Worm (Caenorhabditis elegans) whole organism, L1 larva: ENCODE data around the gene C35A5.10.
A peak's percentile ranks its signal among the peaks of the same experiment; 100 is the strongest.

Experiments
- F16B12.6 ChIP-seq: fragments of 150-350 bp; optimal IDR thresholded peaks from 2 replicates; lab custom pipeline; 2014; ENCODE audit warnings: missing biosample characterization, missing genetic modification characterization
- alr-1 ChIP-seq: fragments of 200-800 bp; sonication (Bioruptor generic); optimal IDR thresholded peaks from 2 replicates; lab custom pipeline; 2018; ENCODE audit warnings: borderline replicate concordance, mild to moderate bottlenecking, missing genetic modification characterization, missing compliant biosample characterization
- aly-2 ChIP-seq: fragments of 150-350 bp; optimal IDR thresholded peaks from 2 replicates; lab custom pipeline; 2014; ENCODE audit warnings: missing biosample characterization, missing genetic modification characterization
- ama-1 ChIP-seq: fragments of 150-350 bp; optimal IDR thresholded peaks from 2 replicates; lab custom pipeline; 2014
- ceh-8 ChIP-seq: fragments of 200-800 bp; sonication (Bioruptor generic); optimal IDR thresholded peaks from 2 replicates; lab custom pipeline; 2018; ENCODE audit warnings: mild to moderate bottlenecking, missing genetic modification characterization, moderate library complexity, missing compliant biosample characterization
- ceh-82 ChIP-seq, 3 experiments: fragments of 150-350 bp in 1 of 3; sonication (generic microtip) in 2 of 3; optimal IDR thresholded peaks; 2 replicates each; lab custom pipeline; 2014 to 2017; ENCODE audit warnings: missing biosample characterization in 3 of 3, missing genetic modification characterization in 3 of 3
- ceh-88 ChIP-seq: fragments of 200-800 bp; sonication (Bioruptor generic); IDR thresholded peaks from 2 replicates; pipeline ENCODE4 v1.3.6; 2022; ENCODE audit warnings: missing genetic modification characterization, missing compliant biosample characterization
- ceh-90 ChIP-seq: sonication (generic microtip); optimal IDR thresholded peaks from 2 replicates; lab custom pipeline; 2016; ENCODE audit warnings: missing genetic modification characterization, missing compliant biosample characterization
- dpl-1 ChIP-seq, 3 experiments: fragments of 150-350 bp in 2 of 3; sonication (generic microtip) in 1 of 3; optimal IDR thresholded peaks; 2 replicates each; lab custom pipeline; 2014 to 2017; ENCODE audit warnings: missing biosample characterization in 3 of 3, missing genetic modification characterization in 3 of 3, missing genetic modification reagents in 3 of 3
- dsc-1 ChIP-seq: sonication (generic microtip); optimal IDR thresholded peaks from 2 replicates; lab custom pipeline; 2016; ENCODE audit warnings: mild to moderate bottlenecking, missing genetic modification characterization, missing compliant biosample characterization
- efl-1 ChIP-seq, 4 experiments: fragments of 150-350 bp; optimal IDR thresholded peaks in 3 of 4; peaks in 1 of 4; 1 replicate in 1 of 4; 2 replicates in 3 of 4; lab custom pipeline; 2014; ENCODE audit warnings: missing biosample characterization in 2 of 4, missing genetic modification characterization in 2 of 4, missing genetic modification reagents in 2 of 4
- efl-3 ChIP-seq: fragments of 200-800 bp; sonication (Bioruptor generic); optimal IDR thresholded peaks from 2 replicates; lab custom pipeline; 2018; ENCODE audit warnings: mild to moderate bottlenecking, missing genetic modification characterization, missing compliant biosample characterization
- egl-13 ChIP-seq: sonication (generic microtip); optimal IDR thresholded peaks from 2 replicates; lab custom pipeline; 2016; ENCODE audit warnings: missing genotype, missing genetic modification reagents, missing genetic modification characterization, missing compliant biosample characterization
- egl-27 ChIP-seq, 2 experiments: fragments of 150-350 bp in 1 of 2; sonication (generic microtip); optimal IDR thresholded peaks; 3 replicates each; lab custom pipeline; 2017 to 2018; ENCODE audit warnings: missing biosample characterization in 2 of 2, missing genetic modification characterization in 2 of 2, missing genetic modification reagents in 2 of 2
- elt-3 ChIP-seq, 6 experiments: fragments of 150-350 bp in 1 of 6; sonication (generic microtip); optimal IDR thresholded peaks; 2 replicates each; lab custom pipeline; 2017 to 2018; ENCODE audit warnings: missing biosample characterization in 6 of 6, missing genetic modification characterization in 6 of 6, inconsistent platforms in 1 of 6
- fkh-4 ChIP-seq: sonication (generic microtip); optimal IDR thresholded peaks from 2 replicates; lab custom pipeline; 2016; ENCODE audit warnings: missing compliant biosample characterization, missing genetic modification characterization, borderline replicate concordance
- fkh-8 ChIP-seq: sonication (generic microtip); optimal IDR thresholded peaks from 2 replicates; lab custom pipeline; 2016; ENCODE audit warnings: mild to moderate bottlenecking, missing genetic modification characterization, missing compliant biosample characterization
- grh-1 ChIP-seq: fragments of 200-800 bp; sonication (Bioruptor generic); IDR thresholded peaks from 2 replicates; pipeline ENCODE4 v1.3.6; 2022; ENCODE audit warnings: missing genetic modification reagents, missing genetic modification characterization, missing compliant biosample characterization
- hlh-17 ChIP-seq: fragments of 200-800 bp; sonication (Bioruptor generic); optimal IDR thresholded peaks from 2 replicates; lab custom pipeline; 2018; ENCODE audit warnings: missing genetic modification characterization, mild to moderate bottlenecking, missing compliant biosample characterization, moderate library complexity, borderline replicate concordance
- hlh-4 ChIP-seq: sonication (generic microtip); optimal IDR thresholded peaks from 2 replicates; lab custom pipeline; 2016; ENCODE audit warnings: mild to moderate bottlenecking, missing genetic modification characterization, missing compliant biosample characterization
- hpl-2 ChIP-seq: fragments of 150-350 bp; optimal IDR thresholded peaks from 2 replicates; lab custom pipeline; 2014; ENCODE audit warnings: missing biosample characterization, missing genetic modification reagents, missing genetic modification characterization
- irx-1 ChIP-seq: sonication (generic microtip); optimal IDR thresholded peaks from 2 replicates; lab custom pipeline; 2016; ENCODE audit warnings: missing genetic modification characterization, missing compliant biosample characterization
- lin-13 ChIP-seq: fragments of 150-350 bp; optimal IDR thresholded peaks from 2 replicates; lab custom pipeline; 2014; ENCODE audit warnings: missing biosample characterization, missing genetic modification reagents, missing genetic modification characterization
- lin-14 ChIP-seq: fragments of 200-800 bp; sonication (Bioruptor generic); optimal IDR thresholded peaks from 2 replicates; lab custom pipeline; 2018; ENCODE audit warnings: mild to moderate bottlenecking, missing genetic modification characterization, moderate library complexity, missing compliant biosample characterization
- lin-35 ChIP-seq, 2 experiments: fragments of 150-350 bp; optimal IDR thresholded peaks; 2 replicates each; lab custom pipeline; 2014; ENCODE audit warnings: missing biosample characterization in 2 of 2, missing genetic modification characterization in 2 of 2, missing genetic modification reagents in 2 of 2
- lin-39 ChIP-seq: fragments of 150-350 bp; optimal IDR thresholded peaks from 2 replicates; lab custom pipeline; 2014; ENCODE audit warnings: missing biosample characterization, missing genetic modification reagents, missing genetic modification characterization
- lir-3 ChIP-seq: sonication (generic microtip); optimal IDR thresholded peaks from 2 replicates; lab custom pipeline; 2016; ENCODE audit warnings: mild to moderate bottlenecking, missing genetic modification characterization, moderate library complexity, missing compliant biosample characterization; ENCODE audit not compliant: poor library complexity
- lsy-2 ChIP-seq, 2 experiments: fragments of 150-350 bp; optimal IDR thresholded peaks; 2 replicates each; lab custom pipeline; 2014; ENCODE audit warnings: missing biosample characterization in 2 of 2, missing genetic modification characterization in 2 of 2
- nhr-11 ChIP-seq: fragments of 150-350 bp; optimal IDR thresholded peaks from 2 replicates; lab custom pipeline; 2014; ENCODE audit warnings: missing biosample characterization, missing genetic modification characterization
- nhr-12 ChIP-seq: sonication (generic microtip); optimal IDR thresholded peaks from 2 replicates; lab custom pipeline; 2017; ENCODE audit warnings: missing biosample characterization, missing genetic modification characterization
- nhr-19 ChIP-seq: fragments of 200-800 bp; sonication (Bioruptor generic); conservative IDR thresholded peaks from 2 replicates; pipeline ENCODE4 v1.3.6; 2022; ENCODE audit warnings: missing genetic modification characterization, missing compliant biosample characterization
- nhr-20 ChIP-seq: sonication (generic microtip); optimal IDR thresholded peaks from 2 replicates; lab custom pipeline; 2016; ENCODE audit warnings: mild to moderate bottlenecking, missing genetic modification characterization, missing compliant biosample characterization
- nhr-28 ChIP-seq: fragments of 150-350 bp; optimal IDR thresholded peaks from 2 replicates; lab custom pipeline; 2014; ENCODE audit warnings: missing biosample characterization, missing genetic modification characterization
- nhr-47 ChIP-seq: sonication (generic microtip); optimal IDR thresholded peaks from 2 replicates; lab custom pipeline; 2016; ENCODE audit warnings: mild to moderate bottlenecking, missing genetic modification characterization, moderate library complexity, missing compliant biosample characterization
- nhr-71 ChIP-seq: sonication (generic microtip); optimal IDR thresholded peaks from 2 replicates; lab custom pipeline; 2016; ENCODE audit warnings: mild to moderate bottlenecking, missing genetic modification characterization, moderate library complexity, missing compliant biosample characterization
- nhr-84 ChIP-seq: sonication (generic microtip); optimal IDR thresholded peaks from 2 replicates; lab custom pipeline; 2017; ENCODE audit warnings: missing biosample characterization, missing genetic modification characterization
- nhr-85 ChIP-seq: sonication (generic microtip); peaks from one replicate; lab custom pipeline; 2016; ENCODE audit warnings: missing genetic modification characterization, inconsistent platforms, missing compliant biosample characterization
- pax-3 ChIP-seq: fragments of 200-800 bp; sonication (Bioruptor generic); optimal IDR thresholded peaks from 2 replicates; lab custom pipeline; 2018; ENCODE audit warnings: mild to moderate bottlenecking, missing genetic modification characterization, moderate library complexity, missing compliant biosample characterization
- swsn-7 ChIP-seq: sonication (generic microtip); optimal IDR thresholded peaks from 2 replicates; lab custom pipeline; 2016; ENCODE audit warnings: missing genetic modification characterization, missing compliant biosample characterization
- unc-30 ChIP-seq: sonication (generic microtip); optimal IDR thresholded peaks from 2 replicates; lab custom pipeline; 2017; ENCODE audit warnings: missing biosample characterization, missing genetic modification characterization
- unc-86 ChIP-seq: sonication (generic microtip); optimal IDR thresholded peaks from 2 replicates; lab custom pipeline; 2016; ENCODE audit warnings: missing genetic modification characterization, missing compliant biosample characterization
- unc-98 ChIP-seq: fragments of 200-800 bp; sonication (Bioruptor generic); IDR thresholded peaks from 2 replicates; pipeline ENCODE4 v1.3.6; 2022; ENCODE audit warnings: missing genetic modification characterization, missing compliant biosample characterization
- xbp-1 ChIP-seq: sonication (generic microtip); optimal IDR thresholded peaks from 2 replicates; lab custom pipeline; 2016; ENCODE audit warnings: missing genetic modification characterization, missing compliant biosample characterization
- zip-4 ChIP-seq: fragments of 200-800 bp; sonication (Bioruptor generic); optimal IDR thresholded peaks from 2 replicates; lab custom pipeline; 2018; ENCODE audit warnings: mild to moderate bottlenecking, missing genetic modification characterization, moderate library complexity, missing compliant biosample characterization

Gene C35A5.10

ce11 chrV:10464160-10464559 is 39.8 kb upstream of the C35A5.10 start:
- no peak for TF ChIP-seq egl-13 (tag; lab: Kevin White, UChicago)
- TF ChIP-seq fkh-4 (tag; lab: Kevin White, UChicago) = peak; percentile 87
- TF ChIP-seq dsc-1 (tag; lab: Kevin White, UChicago) = peak; percentile 96
- TF ChIP-seq nhr-85 (tag; lab: Kevin White, UChicago) = peak; percentile 61

ce11 chrV:10464746-10465145 is 39.2 kb upstream of the C35A5.10 start:
- TF ChIP-seq fkh-4 (tag; lab: Kevin White, UChicago) = no peak
- peak in 1 of 2 experiments; percentile 12 for TF ChIP-seq lsy-2 (tag; optimal IDR thresholded peaks at IDR 0.05; lab: Kevin White, UChicago)
- TF ChIP-seq fkh-8 (tag; lab: Kevin White, UChicago) = peak; percentile 33
- no peak for TF ChIP-seq xbp-1 (tag; lab: Kevin White, UChicago)
- peak; percentile 41 for TF ChIP-seq lin-14 (GFP tag; lab: Kevin White, UChicago)
- no peak for TF ChIP-seq unc-86
- no peak for TF ChIP-seq aly-2 (tag; lab: Kevin White, UChicago)

- TF ChIP-seq F16B12.6 (tag; lab: Kevin White, UChicago) = no peak
- TF ChIP-seq lsy-2 (tag; optimal IDR thresholded peaks at IDR 0.05; lab: Kevin White, UChicago) = peak in 1 of 2 experiments; percentile 38
- peak; percentile 6 for TF ChIP-seq nhr-85 (tag; lab: Kevin White, UChicago)
- no peak for TF ChIP-seq nhr-28
- TF ChIP-seq egl-27 (tag; optimal IDR thresholded peaks at IDR 0.05; lab: Kevin White, UChicago) = no peak
- peak; percentile 84 for TF ChIP-seq nhr-71 (tag; lab: Kevin White, UChicago)
- no peak for TF ChIP-seq grh-1 (GFP tag; lab: Robert Waterston, UW)
- peak; percentile 80 for TF ChIP-seq fkh-8 (tag; lab: Kevin White, UChicago)
- peak; percentile 98 for TF ChIP-seq hlh-4 (tag; lab: Kevin White, UChicago)
- no peak for TF ChIP-seq lin-35 (GFP tag; optimal IDR thresholded peaks at IDR 0.05; lab: Kevin White, UChicago)
- no peak for TF ChIP-seq nhr-12 (tag; lab: Kevin White, UChicago)
- no peak for TF ChIP-seq ceh-90
- peak; percentile 73 for TF ChIP-seq nhr-47 (tag; lab: Kevin White, UChicago)
- TF ChIP-seq hlh-17 (GFP tag; lab: Kevin White, UChicago) = no peak
- TF ChIP-seq efl-1 (optimal IDR thresholded peaks at IDR 0.05; lab: Kevin White, UChicago) = no peak
- TF ChIP-seq efl-1 (GFP tag; optimal IDR thresholded peaks at IDR 0.05 in 1 of 2; lab: Kevin White, UChicago) = peak in 1 of 2 experiments; percentile 7
- TF ChIP-seq pax-3 (tag; lab: Kevin White, UChicago) = peak; percentile 2
- no peak for TF ChIP-seq nhr-11 (tag; lab: Kevin White, UChicago)
- peak; percentile 34 for TF ChIP-seq swsn-7 (tag; lab: Kevin White, UChicago)
- TF ChIP-seq lir-3 (tag; lab: Kevin White, UChicago) = peak; percentile 42
- TF ChIP-seq nhr-20 (tag; lab: Kevin White, UChicago) = peak; percentile 51
- TF ChIP-seq efl-3 (GFP tag; lab: Kevin White, UChicago) = no peak
- TF ChIP-seq irx-1 (tag; lab: Kevin White, UChicago) = no peak
- peak; percentile 85 for TF ChIP-seq dsc-1 (tag; lab: Kevin White, UChicago)
- TF ChIP-seq ceh-8 (GFP tag; lab: Kevin White, UChicago) = peak; percentile 90
- no peak for TF ChIP-seq unc-30 (tag; lab: Kevin White, UChicago)
- 0 out of 2 replicates have a peak, but pooled peaks have one; percentile 33 for TF ChIP-seq ceh-88
- TF ChIP-seq lin-14 (GFP tag; lab: Kevin White, UChicago) = peak; percentile 71
- no peak for TF ChIP-seq zip-4 (GFP tag; lab: Kevin White, UChicago)
- TF ChIP-seq nhr-84 (tag; lab: Kevin White, UChicago) = no peak
- TF ChIP-seq, all 84 proteins: peak for 15
Measured at ce11 chrV:10465478-10465877, 38.5 kb upstream of the C35A5.10 start.

- TF ChIP-seq dpl-1 (GFP tag; optimal IDR thresholded peaks at IDR 0.05; lab: Kevin White, UChicago) = peak; percentile 62 to 71 (median 64)
- TF ChIP-seq lin-14 (GFP tag; lab: Kevin White, UChicago) = peak; percentile 100
- peak; percentile 93 to 95 (median 94) for TF ChIP-seq ceh-82 (tag; optimal IDR thresholded peaks at IDR 0.05; lab: Kevin White, UChicago)
- TF ChIP-seq lin-39 (tag; lab: Kevin White, UChicago) = peak; percentile 55
- peak; percentile 24 for TF ChIP-seq F16B12.6 (tag; lab: Kevin White, UChicago)
- no peak for TF ChIP-seq alr-1
- peak; percentile 93 for TF ChIP-seq nhr-11 (tag; lab: Kevin White, UChicago)
- TF ChIP-seq unc-98 = no peak; the same call in 1 of the 2 replicates
- peak; percentile 89 for TF ChIP-seq lin-13 (GFP tag; lab: Kevin White, UChicago)
- TF ChIP-seq swsn-7 (tag; lab: Kevin White, UChicago) = peak; percentile 95
- peak; percentile 44 for TF ChIP-seq hpl-2
- TF ChIP-seq ama-1 (lab: Kevin White, UChicago) = peak; percentile 76
- peak; percentile 9 for TF ChIP-seq ceh-90
- peak; percentile 85 to 93 for TF ChIP-seq lsy-2 (tag; optimal IDR thresholded peaks at IDR 0.05; lab: Kevin White, UChicago)
- peak in 4 of 6 experiments; percentile 90 to 97 (median 93) for TF ChIP-seq elt-3 (tag; optimal IDR thresholded peaks at IDR 0.05; lab: Kevin White, UChicago)
- peak; percentile 93 for TF ChIP-seq nhr-19 (GFP tag; lab: Robert Waterston, UW)
Measured at ce11 chrV:10466607-10467092, 37.3 kb upstream of the C35A5.10 start.
